Worm (Caenorhabditis elegans) whole organism, mixed stage, embryonic: ENCODE measurements around the gene F02H6.6.

Experiments used
- ceh-39 ChIP-seq: fragments of 150-350 bp; optimal IDR thresholded peaks from 2 replicates; lab custom pipeline; 2014; ENCODE audit warnings: missing biosample characterization, missing genetic modification characterization
- ceh-83 ChIP-seq: fragments of 200-800 bp; sonication (Bioruptor generic); optimal IDR thresholded peaks from 2 replicates; lab custom pipeline; 2018; ENCODE audit warnings: mild to moderate bottlenecking, missing genetic modification characterization, missing compliant biosample characterization
- ces-1 ChIP-seq: fragments of 150-350 bp; optimal IDR thresholded peaks from 2 replicates; lab custom pipeline; 2014; ENCODE audit warnings: missing biosample characterization, missing genetic modification reagents, missing genetic modification characterization
- elt-1 ChIP-seq: sonication (generic microtip); optimal IDR thresholded peaks from 2 replicates; lab custom pipeline; 2017; ENCODE audit warnings: missing genetic modification characterization, mild to moderate bottlenecking, missing compliant biosample characterization, antibody characterized with exemption, moderate library complexity, borderline replicate concordance; ENCODE audit not compliant: insufficient read depth
- lin-13 ChIP-seq: fragments of 150-350 bp; optimal IDR thresholded peaks from 2 replicates; lab custom pipeline; 2014; ENCODE audit warnings: missing biosample characterization, missing genetic modification characterization
- mab-5 ChIP-seq: fragments of 150-350 bp; optimal IDR thresholded peaks from 2 replicates; lab custom pipeline; 2014; ENCODE audit warnings: missing biosample characterization, missing genetic modification characterization
- nhr-12 ChIP-seq: fragments of 150-350 bp; optimal IDR thresholded peaks from 2 replicates; lab custom pipeline; 2014; ENCODE audit warnings: missing biosample characterization, missing genetic modification characterization
- nhr-237 ChIP-seq: fragments of 150-350 bp; optimal IDR thresholded peaks from 2 replicates; lab custom pipeline; 2014; ENCODE audit warnings: missing biosample characterization, missing genetic modification characterization
- nhr-28 ChIP-seq: fragments of 150-350 bp; optimal IDR thresholded peaks from 2 replicates; lab custom pipeline; 2014; ENCODE audit warnings: missing biosample characterization, missing genetic modification characterization
- nhr-76 ChIP-seq: sonication (generic microtip); optimal IDR thresholded peaks from 2 replicates; lab custom pipeline; 2017; ENCODE audit warnings: missing biosample characterization, missing genetic modification characterization
- snpc-4 ChIP-seq: fragments of 150-350 bp; optimal IDR thresholded peaks from 2 replicates; lab custom pipeline; 2014; ENCODE audit warnings: missing biosample characterization, missing genetic modification characterization
- unc-39 ChIP-seq: fragments of 150-350 bp; optimal IDR thresholded peaks from 2 replicates; lab custom pipeline; 2014; ENCODE audit warnings: missing biosample characterization, missing genetic modification characterization
- unc-62 ChIP-seq: fragments of 150-350 bp; optimal IDR thresholded peaks from 2 replicates; lab custom pipeline; 2014; ENCODE audit warnings: missing biosample characterization, missing genetic modification reagents, missing genetic modification characterization
- ztf-11 ChIP-seq: fragments of 150-350 bp; optimal IDR thresholded peaks from 2 replicates; lab custom pipeline; 2014; ENCODE audit warnings: missing biosample characterization, missing genetic modification characterization

- no peak for TF ChIP-seq nhr-12 (tag; lab: Kevin White, UChicago)
- no peak for TF ChIP-seq unc-62 (GFP tag; lab: Kevin White, UChicago)
- no peak for TF ChIP-seq ceh-83 (GFP tag; lab: Kevin White, UChicago)
- no peak for TF ChIP-seq nhr-28
- no peak for TF ChIP-seq snpc-4 (tag; lab: Kevin White, UChicago)
- no peak for TF ChIP-seq nhr-76 (tag; lab: Kevin White, UChicago)
- TF ChIP-seq lin-13 (tag; lab: Kevin White, UChicago) = no peak
- TF ChIP-seq ceh-39 = no peak
- no peak for TF ChIP-seq elt-1 (tag; lab: Kevin White, UChicago)
- TF ChIP-seq mab-5 (tag; lab: Kevin White, UChicago) = no peak
- TF ChIP-seq ces-1 (GFP tag; lab: Kevin White, UChicago) = no peak
- TF ChIP-seq ztf-11 = no peak
- TF ChIP-seq unc-39 (tag; lab: Kevin White, UChicago) = no peak
- TF ChIP-seq nhr-237 (tag; lab: Kevin White, UChicago) = no peak
These were observed 36.4 kb downstream of the F02H6.6 start for ce11 chrIV:14194317-14194716.
